Worm (Caenorhabditis elegans) whole organism, L1 larva: Measurements from ENCODE around the gene B0281.5.
A peak's percentile ranks its signal among the peaks of the same experiment; 100 is the strongest.

Experiments
- C16A3.4 ChIP-seq: fragments of 150-350 bp; optimal IDR thresholded peaks from 2 replicates; lab custom pipeline; 2014; ENCODE audit warnings: missing biosample characterization, missing genetic modification characterization
- C34B4.2 ChIP-seq: sonication (generic microtip); optimal IDR thresholded peaks from 2 replicates; lab custom pipeline; 2017; ENCODE audit warnings: mild to moderate bottlenecking, missing genetic modification characterization, missing compliant biosample characterization
- alr-1 ChIP-seq: fragments of 200-800 bp; sonication (Bioruptor generic); optimal IDR thresholded peaks from 2 replicates; lab custom pipeline; 2018; ENCODE audit warnings: borderline replicate concordance, mild to moderate bottlenecking, missing genetic modification characterization, missing compliant biosample characterization
- ama-1 ChIP-seq: fragments of 150-350 bp; optimal IDR thresholded peaks from 2 replicates; lab custom pipeline; 2014
- ceh-63 ChIP-seq: fragments of 200-800 bp; sonication (Bioruptor generic); optimal IDR thresholded peaks from 2 replicates; lab custom pipeline; 2018; ENCODE audit warnings: mild to moderate bottlenecking, missing genetic modification characterization, missing compliant biosample characterization
- ceh-82 ChIP-seq, 3 experiments: fragments of 150-350 bp in 1 of 3; sonication (generic microtip) in 2 of 3; optimal IDR thresholded peaks; 2 replicates each; lab custom pipeline; 2014 to 2017; ENCODE audit warnings: missing biosample characterization in 3 of 3, missing genetic modification characterization in 3 of 3
- dsc-1 ChIP-seq: sonication (generic microtip); optimal IDR thresholded peaks from 2 replicates; lab custom pipeline; 2016; ENCODE audit warnings: mild to moderate bottlenecking, missing genetic modification characterization, missing compliant biosample characterization
- efl-1 ChIP-seq, 4 experiments: fragments of 150-350 bp; optimal IDR thresholded peaks in 3 of 4; peaks in 1 of 4; 1 replicate in 1 of 4; 2 replicates in 3 of 4; lab custom pipeline; 2014; ENCODE audit warnings: missing biosample characterization in 2 of 4, missing genetic modification characterization in 2 of 4, missing genetic modification reagents in 2 of 4
- efl-3 ChIP-seq: fragments of 200-800 bp; sonication (Bioruptor generic); optimal IDR thresholded peaks from 2 replicates; lab custom pipeline; 2018; ENCODE audit warnings: mild to moderate bottlenecking, missing genetic modification characterization, missing compliant biosample characterization
- elt-2 ChIP-seq: sonication (generic microtip); optimal IDR thresholded peaks from 2 replicates; lab custom pipeline; 2016; ENCODE audit warnings: missing genetic modification characterization, mild to moderate bottlenecking, inconsistent platforms, missing compliant biosample characterization, missing genetic modification reagents
- elt-3 ChIP-seq, 6 experiments: fragments of 150-350 bp in 1 of 6; sonication (generic microtip); optimal IDR thresholded peaks; 2 replicates each; lab custom pipeline; 2017 to 2018; ENCODE audit warnings: missing biosample characterization in 6 of 6, missing genetic modification characterization in 6 of 6, inconsistent platforms in 1 of 6
- grh-1 ChIP-seq: fragments of 200-800 bp; sonication (Bioruptor generic); IDR thresholded peaks from 2 replicates; pipeline ENCODE4 v1.3.6; 2022; ENCODE audit warnings: missing genetic modification reagents, missing genetic modification characterization, missing compliant biosample characterization
- isw-1 ChIP-seq: fragments of 200-800 bp; sonication (Bioruptor generic); IDR thresholded peaks from 2 replicates; pipeline ENCODE4 v1.3.6; 2022; ENCODE audit warnings: missing genetic modification characterization, missing compliant biosample characterization
- jun-1 ChIP-seq: fragments of 150-350 bp; optimal IDR thresholded peaks from 2 replicates; lab custom pipeline; 2014; ENCODE audit warnings: missing biosample characterization, missing genetic modification reagents, missing genetic modification characterization
- lin-14 ChIP-seq: fragments of 200-800 bp; sonication (Bioruptor generic); optimal IDR thresholded peaks from 2 replicates; lab custom pipeline; 2018; ENCODE audit warnings: mild to moderate bottlenecking, missing genetic modification characterization, moderate library complexity, missing compliant biosample characterization
- lin-39 ChIP-seq: fragments of 150-350 bp; optimal IDR thresholded peaks from 2 replicates; lab custom pipeline; 2014; ENCODE audit warnings: missing biosample characterization, missing genetic modification reagents, missing genetic modification characterization
- lsy-2 ChIP-seq, 2 experiments: fragments of 150-350 bp; optimal IDR thresholded peaks; 2 replicates each; lab custom pipeline; 2014; ENCODE audit warnings: missing biosample characterization in 2 of 2, missing genetic modification characterization in 2 of 2
- mep-1 ChIP-seq: fragments of 150-350 bp; optimal IDR thresholded peaks from 2 replicates; lab custom pipeline; 2014; ENCODE audit warnings: missing biosample characterization, missing genetic modification characterization
- nhr-19 ChIP-seq: fragments of 200-800 bp; sonication (Bioruptor generic); conservative IDR thresholded peaks from 2 replicates; pipeline ENCODE4 v1.3.6; 2022; ENCODE audit warnings: missing genetic modification characterization, missing compliant biosample characterization
- nhr-237 ChIP-seq: fragments of 150-350 bp; optimal IDR thresholded peaks from 2 replicates; lab custom pipeline; 2014; ENCODE audit warnings: missing biosample characterization, missing genetic modification characterization
- nhr-47 ChIP-seq: sonication (generic microtip); optimal IDR thresholded peaks from 2 replicates; lab custom pipeline; 2016; ENCODE audit warnings: mild to moderate bottlenecking, missing genetic modification characterization, moderate library complexity, missing compliant biosample characterization
- nhr-71 ChIP-seq: sonication (generic microtip); optimal IDR thresholded peaks from 2 replicates; lab custom pipeline; 2016; ENCODE audit warnings: mild to moderate bottlenecking, missing genetic modification characterization, moderate library complexity, missing compliant biosample characterization
- pag-3 ChIP-seq: sonication (generic microtip); optimal IDR thresholded peaks from 2 replicates; lab custom pipeline; 2017; ENCODE audit warnings: missing genetic modification characterization, mild to moderate bottlenecking, missing compliant biosample characterization, antibody characterized with exemption, borderline replicate concordance; ENCODE audit not compliant: insufficient read depth
- skn-1 ChIP-seq: fragments of 150-350 bp; optimal IDR thresholded peaks from 2 replicates; lab custom pipeline; 2014; ENCODE audit warnings: missing biosample characterization, missing genetic modification characterization
- snpc-4 ChIP-seq: fragments of 150-350 bp; optimal IDR thresholded peaks from 2 replicates; lab custom pipeline; 2014; ENCODE audit warnings: missing biosample characterization, missing genetic modification characterization
- swsn-7 ChIP-seq: sonication (generic microtip); optimal IDR thresholded peaks from 2 replicates; lab custom pipeline; 2016; ENCODE audit warnings: missing genetic modification characterization, missing compliant biosample characterization
- unc-130 ChIP-seq: fragments of 150-350 bp; optimal IDR thresholded peaks from 2 replicates; lab custom pipeline; 2017; ENCODE audit warnings: missing biosample characterization, missing genetic modification characterization, inconsistent platforms
- unc-86 ChIP-seq: sonication (generic microtip); optimal IDR thresholded peaks from 2 replicates; lab custom pipeline; 2016; ENCODE audit warnings: missing genetic modification characterization, missing compliant biosample characterization
- unc-98 ChIP-seq: fragments of 200-800 bp; sonication (Bioruptor generic); IDR thresholded peaks from 2 replicates; pipeline ENCODE4 v1.3.6; 2022; ENCODE audit warnings: missing genetic modification characterization, missing compliant biosample characterization
- vab-15 ChIP-seq: sonication (generic microtip); optimal IDR thresholded peaks from 2 replicates; lab custom pipeline; 2017; ENCODE audit warnings: missing genotype, mild to moderate bottlenecking, missing genetic modification characterization, missing compliant biosample characterization
- xbp-1 ChIP-seq: sonication (generic microtip); optimal IDR thresholded peaks from 2 replicates; lab custom pipeline; 2016; ENCODE audit warnings: missing genetic modification characterization, missing compliant biosample characterization
- zip-4 ChIP-seq: fragments of 200-800 bp; sonication (Bioruptor generic); optimal IDR thresholded peaks from 2 replicates; lab custom pipeline; 2018; ENCODE audit warnings: mild to moderate bottlenecking, missing genetic modification characterization, moderate library complexity, missing compliant biosample characterization

Gene B0281.5

ce11 chrII:2298742-2299141 is 2.0 kb downstream of the B0281.5 start, which contains the start of gene B0281.4:
Gene B0281.4, minus strand, starts transcription at chrII:2298842.
- TF ChIP-seq lin-39 (tag; lab: Kevin White, UChicago) (no peak), unc-130 (tag; lab: Kevin White, UChicago) (no peak), elt-3 (tag; optimal IDR thresholded peaks at IDR 0.05; lab: Kevin White, UChicago) (no peak), efl-3 (GFP tag; lab: Kevin White, UChicago) (no peak), xbp-1 (no peak)

ce11 chrII:2295817-2296315 is 4.9 kb downstream of the B0281.5 start, which contains the start of gene fbxc-25:
Gene fbxc-25, minus strand, starts transcription at chrII:2296265.
- TF ChIP-seq snpc-4: no peak

ce11 chrII:2292549-2292948 is 8.2 kb downstream of the B0281.5 start:
- TF ChIP-seq elt-2 (peak; percentile 5), zip-4 (GFP tag; lab: Kevin White, UChicago) (no peak)

- TF ChIP-seq grh-1 (GFP tag; lab: Robert Waterston, UW) (no peak), unc-86 (tag; lab: Kevin White, UChicago) (no peak), nhr-19 (no peak), alr-1 (tag; lab: Kevin White, UChicago) (no peak), mep-1 (tag; lab: Kevin White, UChicago) (no peak), swsn-7 (tag; lab: Kevin White, UChicago) (no peak), ama-1 (lab: Kevin White, UChicago) (no peak), vab-15 (no peak), unc-130 (tag; lab: Kevin White, UChicago) (no peak), C34B4.2 (tag; lab: Kevin White, UChicago) (no peak), ceh-63 (GFP tag; lab: Kevin White, UChicago) (no peak), pag-3 (no peak), unc-98 (GFP tag; lab: Robert Waterston, UW) (no peak), xbp-1 (no peak), nhr-71 (tag; lab: Kevin White, UChicago) (no peak), C16A3.4 (no peak), dsc-1 (tag; lab: Kevin White, UChicago) (no peak)
- TF ChIP-seq, all 84 proteins: peak for 0
These were observed 8.7 kb downstream of the B0281.5 start, which contains the start of gene K09F6.7 for ce11 chrII:2292027-2292426. Gene K09F6.7, minus strand, starts transcription at chrII:2292127.

- TF ChIP-seq skn-1: peak; percentile 14
- TF ChIP-seq elt-3 (tag; optimal IDR thresholded peaks at IDR 0.05; lab: Kevin White, UChicago): no peak
- peak; percentile 65 for TF ChIP-seq nhr-71 (tag; lab: Kevin White, UChicago)
- no peak for TF ChIP-seq dsc-1 (tag; lab: Kevin White, UChicago)
- TF ChIP-seq zip-4 (GFP tag; lab: Kevin White, UChicago): peak; percentile 92
- no peak for TF ChIP-seq elt-2
- TF ChIP-seq nhr-237: no peak
- TF ChIP-seq unc-130 (tag; lab: Kevin White, UChicago): no peak
- TF ChIP-seq isw-1 (GFP tag; lab: Robert Waterston, UW): peak; percentile 42
- TF ChIP-seq efl-1 (optimal IDR thresholded peaks at IDR 0.05; lab: Kevin White, UChicago): peak; percentile 27 to 54
- TF ChIP-seq efl-1 (GFP tag; optimal IDR thresholded peaks at IDR 0.05 in 1 of 2; lab: Kevin White, UChicago): peak in 1 of 2 experiments; percentile 39
- TF ChIP-seq nhr-47: peak; percentile 32
- peak; percentile 77 for TF ChIP-seq lin-14 (GFP tag; lab: Kevin White, UChicago)
- peak in 1 of 2 experiments; percentile 10 for TF ChIP-seq lsy-2 (tag; optimal IDR thresholded peaks at IDR 0.05; lab: Kevin White, UChicago)
- peak; percentile 35 to 70 (median 61) for TF ChIP-seq ceh-82 (tag; optimal IDR thresholded peaks at IDR 0.05; lab: Kevin White, UChicago)
- peak; percentile 51 for TF ChIP-seq jun-1 (tag; lab: Kevin White, UChicago)
- TF ChIP-seq, all 84 proteins: peak for 10
These were observed 11.3 kb downstream of the B0281.5 start for ce11 chrII:2289441-2289840.
